Fruit fly (Drosophila melanogaster) whole organism, wandering third instar larva: Measurements from ENCODE around the gene CG13074.

ENCODE experiments used
- CG32264 ChIP-seq: fragments of 200-800 bp; sonication (Bioruptor generic); optimal IDR thresholded peaks from 2 replicates; lab custom pipeline; 2016; ENCODE audit warnings: missing biosample characterization, missing genetic modification characterization
- CG9705 ChIP-seq: fragments of 200-800 bp; sonication (Bioruptor generic); optimal IDR thresholded peaks from 2 replicates; lab custom pipeline; 2018; ENCODE audit warnings: missing biosample characterization, mild to moderate bottlenecking, missing genetic modification characterization
- CrebA ChIP-seq: fragments of 200-800 bp; sonication (Bioruptor generic); optimal IDR thresholded peaks from 2 replicates; lab custom pipeline; 2016; ENCODE audit warnings: missing biosample characterization, mild to moderate bottlenecking, missing genetic modification characterization, borderline replicate concordance
- Dfd ChIP-seq: fragments of >200 bp; optimal IDR thresholded peaks from 2 replicates; lab custom pipeline; 2017; ENCODE audit warnings: missing biosample characterization, missing genetic modification characterization
- Dif ChIP-seq: fragments of 200-275, 200-300 bp; sonication (Bioruptor generic); optimal IDR thresholded peaks from 2 replicates; lab custom pipeline; 2018; ENCODE audit warnings: missing biosample characterization, missing genetic modification characterization; ENCODE audit not compliant: partially characterized antibody
- GATAd ChIP-seq: sonication (Bioruptor generic); optimal IDR thresholded peaks from 2 replicates; lab custom pipeline; 2016; ENCODE audit warnings: missing biosample characterization, missing genetic modification characterization
- HLH106 ChIP-seq: fragments of 200-800 bp; optimal IDR thresholded peaks from 3 replicates; lab custom pipeline; 2019; ENCODE audit warnings: missing biosample characterization, mild to moderate bottlenecking, missing genetic modification characterization, moderate library complexity
- Hnf4 ChIP-seq: fragments of 200-800 bp; sonication (Bioruptor generic); optimal IDR thresholded peaks from 2 replicates; lab custom pipeline; 2016; ENCODE audit warnings: missing biosample characterization, mild to moderate bottlenecking, missing genetic modification characterization
- Hr78 ChIP-seq: fragments of >200 bp; optimal IDR thresholded peaks from 2 replicates; lab custom pipeline; 2017; ENCODE audit warnings: missing biosample characterization, missing genetic modification characterization
- Hr83 ChIP-seq: fragments of 200-300 bp; sonication (Bioruptor generic); optimal IDR thresholded peaks from 2 replicates; lab custom pipeline; 2016; ENCODE audit warnings: missing biosample characterization, mild to moderate bottlenecking, missing genetic modification characterization, moderate library complexity; ENCODE audit not compliant: poor library complexity, severe bottlenecking
- Jra ChIP-seq: sonication (Bioruptor generic); optimal IDR thresholded peaks from 2 replicates; lab custom pipeline; 2016; ENCODE audit warnings: missing biosample characterization, missing genetic modification characterization
- Mio ChIP-seq: sonication (Bioruptor generic); optimal IDR thresholded peaks from 2 replicates; lab custom pipeline; 2016; ENCODE audit warnings: missing biosample characterization, missing genetic modification characterization
- Myc ChIP-seq: fragments of >200 bp; optimal IDR thresholded peaks from 2 replicates; lab custom pipeline; 2017
- N ChIP-seq: fragments of >200 bp; optimal IDR thresholded peaks from 2 replicates; lab custom pipeline; 2018; ENCODE audit warnings: missing biosample characterization, missing external identifiers, missing genetic modification characterization
- OdsH ChIP-seq: fragments of 200-800 bp; sonication (Bioruptor generic); optimal IDR thresholded peaks from 2 replicates; lab custom pipeline; 2016; ENCODE audit warnings: missing biosample characterization, mild to moderate bottlenecking, missing genetic modification characterization
- Rel ChIP-seq, 2 experiments: fragments of 200-800 bp; sonication (Bioruptor generic) in 1 of 2; optimal IDR thresholded peaks; 2 replicates in 1 of 2; 3 replicates in 1 of 2; lab custom pipeline; 2016 to 2019; ENCODE audit warnings: mild to moderate bottlenecking in 2 of 2, missing biosample characterization in 2 of 2, missing genetic modification characterization in 2 of 2, moderate library complexity in 1 of 2
- Sp1 ChIP-seq: fragments of 200-800 bp; sonication (Bioruptor generic); optimal IDR thresholded peaks from 3 replicates; lab custom pipeline; 2019; ENCODE audit warnings: missing biosample characterization, mild to moderate bottlenecking, missing genetic modification characterization, moderate library complexity
- Vsx2 ChIP-seq: fragments of 200-300, 225-300 bp; sonication (Bioruptor generic); optimal IDR thresholded peaks from 2 replicates; lab custom pipeline; 2018; ENCODE audit warnings: missing biosample characterization, missing genetic modification characterization; ENCODE audit not compliant: partially characterized antibody
- br ChIP-seq: fragments of 200-800 bp; sonication (Bioruptor generic); optimal IDR thresholded peaks from 2 replicates; lab custom pipeline; 2016; ENCODE audit warnings: missing biosample characterization, missing genetic modification characterization
- brk ChIP-seq: fragments of 200-800 bp; sonication (Bioruptor generic); optimal IDR thresholded peaks from 2 replicates; lab custom pipeline; 2016; ENCODE audit warnings: missing biosample characterization, mild to moderate bottlenecking, missing genetic modification characterization
- dl ChIP-seq, 2 experiments: fragments of 175-275, 200-275 bp in 1 of 2; fragments of 200-275 bp in 1 of 2; sonication (Bioruptor generic); optimal IDR thresholded peaks; lab custom pipeline; 2018; ENCODE audit warnings: mild to moderate bottlenecking in 2 of 2, missing biosample characterization in 2 of 2, missing genetic modification characterization in 2 of 2, moderate library complexity in 2 of 2; ENCODE audit not compliant: partially characterized antibody in 2 of 2, insufficient read depth in 1 of 2
- dmrt93B ChIP-seq: fragments of 200-800 bp; sonication (Bioruptor generic); optimal IDR thresholded peaks from 2 replicates; lab custom pipeline; 2018; ENCODE audit warnings: missing biosample characterization, mild to moderate bottlenecking, missing genetic modification characterization
- ey ChIP-seq: fragments of 200-800 bp; sonication (Bioruptor generic); optimal IDR thresholded peaks from 2 replicates; lab custom pipeline; 2016; ENCODE audit warnings: missing biosample characterization, missing genetic modification characterization
- foxo ChIP-seq, 2 experiments: fragments of 200-800 bp; sonication (Bioruptor generic); optimal IDR thresholded peaks; 2 replicates in 1 of 2; 3 replicates in 1 of 2; lab custom pipeline; 2016 to 2017; ENCODE audit warnings: missing biosample characterization in 2 of 2, missing genetic modification characterization in 2 of 2
- fru ChIP-seq: fragments of 200-800 bp; sonication (Bioruptor generic); optimal IDR thresholded peaks from 3 replicates; lab custom pipeline; 2016; ENCODE audit warnings: missing biosample characterization, mild to moderate bottlenecking, missing genetic modification characterization
- h ChIP-seq: fragments of 200-800 bp; sonication (Bioruptor generic); optimal IDR thresholded peaks from 3 replicates; lab custom pipeline; 2016; ENCODE audit warnings: missing biosample characterization, mild to moderate bottlenecking, missing genetic modification characterization
- jim ChIP-seq: fragments of 175-275, 200-325 bp; sonication (Bioruptor generic); optimal IDR thresholded peaks from 2 replicates; lab custom pipeline; 2016; ENCODE audit warnings: missing biosample characterization, mild to moderate bottlenecking, missing genetic modification characterization
- lola ChIP-seq: fragments of >200 bp; optimal IDR thresholded peaks from 2 replicates; lab custom pipeline; 2017; ENCODE audit warnings: missing biosample characterization, missing genetic modification characterization
- pan ChIP-seq: fragments of >200 bp; optimal IDR thresholded peaks from 2 replicates; lab custom pipeline; 2017
- psq ChIP-seq: fragments of 200-800 bp; sonication (Bioruptor generic); optimal IDR thresholded peaks from 3 replicates; lab custom pipeline; 2017; ENCODE audit warnings: missing biosample characterization, mild to moderate bottlenecking, missing genetic modification characterization, moderate library complexity
- rgr ChIP-seq: fragments of 200-800 bp; sonication (Bioruptor generic); optimal IDR thresholded peaks from 3 replicates; lab custom pipeline; 2016; ENCODE audit warnings: missing biosample characterization, mild to moderate bottlenecking, missing genetic modification characterization
- sage ChIP-seq: fragments of 200-800 bp; sonication (Bioruptor generic); optimal IDR thresholded peaks from 2 replicates; lab custom pipeline; 2016; ENCODE audit warnings: missing biosample characterization, mild to moderate bottlenecking, missing genetic modification characterization
- sv ChIP-seq: fragments of 200-800 bp; sonication (Bioruptor generic); optimal IDR thresholded peaks from 3 replicates; lab custom pipeline; 2016; ENCODE audit warnings: missing biosample characterization, missing genetic modification characterization
- tai ChIP-seq: sonication (Bioruptor generic); optimal IDR thresholded peaks from 2 replicates; lab custom pipeline; 2016; ENCODE audit warnings: missing biosample characterization, missing genetic modification characterization
- usp ChIP-seq: fragments of >200 bp; optimal IDR thresholded peaks from 2 replicates; lab custom pipeline; 2017; ENCODE audit warnings: missing biosample characterization, missing genetic modification characterization
- woc ChIP-seq: sonication (Bioruptor generic); optimal IDR thresholded peaks from 2 replicates; lab custom pipeline; 2016; ENCODE audit warnings: missing biosample characterization, mild to moderate bottlenecking, missing genetic modification characterization

The CG13074 gene

dm6 chr3L:16048722-16049459, 48.4 kb downstream of the CG13074 start:
- TF ChIP-seq sage (GFP tag; lab: Kevin White, UChicago) (peak; percentile 3), Hr78 (no peak), dl (GFP tag; optimal IDR thresholded peaks at IDR 0.05; lab: Kevin White, UChicago; ENCODE audit: insufficient read depth in 1 of 2, partially characterized antibody in 2 of 2) (peak in 1 of 2 experiments; percentile 14), woc (peak; percentile 1), CG32264 (GFP tag; lab: Kevin White, UChicago) (no peak), rgr (GFP tag; lab: Kevin White, UChicago) (peak; percentile 15), usp (GFP tag; lab: Kevin White, UChicago) (no peak)

dm6 chr3L:16048086-16048485, 49.2 kb downstream of the CG13074 start:
- TF ChIP-seq sv (no peak), psq (GFP tag; lab: Kevin White, UChicago) (peak; percentile 60), sage (GFP tag; lab: Kevin White, UChicago) (no peak), CG9705 (GFP tag; lab: Kevin White, UChicago) (peak; percentile 41), CG32264 (GFP tag; lab: Kevin White, UChicago) (peak; percentile 44), rgr (GFP tag; lab: Kevin White, UChicago) (peak; percentile 62), br (GFP tag; lab: Kevin White, UChicago) (peak; percentile 74), h (peak; percentile 75), OdsH (GFP tag; lab: Kevin White, UChicago) (peak; percentile 42), fru (peak; percentile 61), Jra (no peak), Mio (no peak), Dif (no peak), foxo (GFP tag; optimal IDR thresholded peaks at IDR 0.05; lab: Kevin White, UChicago) (peak in 1 of 2 experiments; percentile 75), usp (GFP tag; lab: Kevin White, UChicago) (no peak), Dfd (GFP tag; lab: Kevin White, UChicago) (no peak), tai (GFP tag; lab: Kevin White, UChicago) (no peak), Sp1 (GFP tag; lab: Kevin White, UChicago) (peak; percentile 60), Rel (GFP tag; optimal IDR thresholded peaks at IDR 0.05; lab: Kevin White, UChicago) (no peak), Rel (tag; optimal IDR thresholded peaks at IDR 0.05; lab: Kevin White, UChicago) (peak; percentile 22), woc (peak; percentile 16), dmrt93B (GFP tag; lab: Kevin White, UChicago) (peak; percentile 13), Hnf4 (peak; percentile 54), brk (GFP tag; lab: Kevin White, UChicago) (no peak), ey (GFP tag; lab: Kevin White, UChicago) (peak; percentile 67), Hr83 (no peak), HLH106 (tag; lab: Kevin White, UChicago) (peak; percentile 67)
- TF ChIP-seq, all 38 proteins: peak for 16

DNA sequence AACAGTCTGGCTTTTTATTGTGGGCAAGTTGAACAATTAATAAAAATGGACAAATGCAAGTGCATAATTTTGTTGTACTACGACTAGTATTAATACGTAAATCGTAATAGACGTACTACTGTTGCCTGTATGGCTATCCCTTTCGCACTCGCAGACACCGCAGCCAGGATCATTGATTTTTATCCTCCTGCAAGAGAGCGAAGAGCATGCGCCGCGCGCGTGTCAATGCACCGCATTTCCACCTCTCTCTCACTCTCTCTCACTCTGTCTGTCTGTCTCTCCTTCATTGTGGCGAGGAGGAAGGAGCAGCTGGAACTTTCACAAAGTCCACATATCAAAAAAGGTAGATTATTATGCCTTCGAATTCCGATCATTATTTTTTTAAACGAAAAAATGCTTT, 50.2 kb downstream of the CG13074 start:
- TF ChIP-seq sage (GFP tag; lab: Kevin White, UChicago) (no peak), N (GFP tag; lab: Kevin White, UChicago) (no peak), Dif (peak; percentile 74), dl (GFP tag; optimal IDR thresholded peaks at IDR 0.05; lab: Kevin White, UChicago; ENCODE audit: insufficient read depth in 1 of 2, partially characterized antibody in 2 of 2) (peak in 1 of 2 experiments; percentile 32)

- TF ChIP-seq foxo (GFP tag; optimal IDR thresholded peaks at IDR 0.05; lab: Kevin White, UChicago), result peak in 1 of 2 experiments; percentile 5
- peak; percentile 43 for TF ChIP-seq Hnf4
- TF ChIP-seq N (GFP tag; lab: Kevin White, UChicago), result no peak
- no peak for TF ChIP-seq lola
- no peak for TF ChIP-seq Jra
- TF ChIP-seq br (GFP tag; lab: Kevin White, UChicago), result peak; percentile 37
- TF ChIP-seq Hr78, result no peak
- TF ChIP-seq ey (GFP tag; lab: Kevin White, UChicago), result no peak
- TF ChIP-seq brk (GFP tag; lab: Kevin White, UChicago), result peak; percentile 60
- TF ChIP-seq dmrt93B (GFP tag; lab: Kevin White, UChicago), result no peak
- peak; percentile 50 for TF ChIP-seq Hr83
- TF ChIP-seq psq (GFP tag; lab: Kevin White, UChicago), result no peak
- peak; percentile 90 for TF ChIP-seq Vsx2 (GFP tag; lab: Kevin White, UChicago)
- no peak for TF ChIP-seq pan (lab: Kevin White, UChicago)
- peak; percentile 41 for TF ChIP-seq OdsH (GFP tag; lab: Kevin White, UChicago)
- TF ChIP-seq Myc (lab: Kevin White, UChicago), result no peak
- no peak for TF ChIP-seq Rel (GFP tag; optimal IDR thresholded peaks at IDR 0.05; lab: Kevin White, UChicago)
- TF ChIP-seq Rel (tag; optimal IDR thresholded peaks at IDR 0.05; lab: Kevin White, UChicago), result peak; percentile 74
- TF ChIP-seq HLH106 (tag; lab: Kevin White, UChicago), result no peak
- no peak for TF ChIP-seq sv
- no peak for TF ChIP-seq GATAd (GFP tag; lab: Kevin White, UChicago)
- TF ChIP-seq Dfd (GFP tag; lab: Kevin White, UChicago), result no peak
- TF ChIP-seq jim, result no peak
- peak; percentile 45 for TF ChIP-seq Sp1 (GFP tag; lab: Kevin White, UChicago)
- no peak for TF ChIP-seq Mio
- TF ChIP-seq tai (GFP tag; lab: Kevin White, UChicago), result peak; percentile 14
- TF ChIP-seq sage (GFP tag; lab: Kevin White, UChicago), result no peak
- peak; percentile 85 for TF ChIP-seq Dif
- no peak for TF ChIP-seq fru
- TF ChIP-seq CrebA (GFP tag; lab: Kevin White, UChicago), result peak; percentile 57
- no peak for TF ChIP-seq woc
- TF ChIP-seq rgr (GFP tag; lab: Kevin White, UChicago), result peak; percentile 54
- TF ChIP-seq usp (GFP tag; lab: Kevin White, UChicago), result no peak
Measured at dm6 chr3L:16046387-16047066, 50.8 kb downstream of the CG13074 start.
